Fruit fly (Drosophila melanogaster) whole organism, embryonic: ENCODE data around the gene CG14840.

ENCODE experiments used
- CG11085 ChIP-seq: fragments of 200-800 bp; sonication (Bioruptor generic); IDR thresholded peaks from 2 replicates; pipeline ENCODE4 v1.3.6; 2022; ENCODE audit warnings: missing biosample characterization, missing genetic modification characterization
- CG8478 ChIP-seq: fragments of >200 bp; optimal IDR thresholded peaks from 2 replicates; lab custom pipeline; 2018
- D19A ChIP-seq: fragments of 200-800 bp; optimal IDR thresholded peaks from 3 replicates; lab custom pipeline; 2019; ENCODE audit warnings: missing biosample characterization, mild to moderate bottlenecking, missing genetic modification characterization, moderate library complexity
- E2f2 ChIP-seq: fragments of 200-800 bp; sonication (Bioruptor generic); IDR thresholded peaks from 2 replicates; pipeline ENCODE4 v1.3.6; 2022; ENCODE audit warnings: missing biosample characterization, missing genetic modification characterization
- Lim3 ChIP-seq: fragments of 200-800 bp; sonication (Bioruptor generic); IDR thresholded peaks from 2 replicates; pipeline ENCODE4 v1.3.6; 2022; ENCODE audit warnings: missing biosample characterization, missing genetic modification characterization
- Sin3A ChIP-seq: fragments of >200 bp; optimal IDR thresholded peaks from 2 replicates; lab custom pipeline; 2018
- Sox102F ChIP-seq: fragments of 200-800 bp; sonication (Bioruptor generic); optimal IDR thresholded peaks from 2 replicates; lab custom pipeline; 2018; ENCODE audit warnings: missing biosample characterization, mild to moderate bottlenecking, missing genetic modification characterization, moderate library complexity
- Sry-β ChIP-seq: fragments of 200-800 bp; sonication (Bioruptor generic); optimal IDR thresholded peaks from 2 replicates; lab custom pipeline; 2018; ENCODE audit warnings: missing biosample characterization, mild to moderate bottlenecking, missing genetic modification characterization, moderate library complexity
- Tbp ChIP-seq: fragments of >200 bp; optimal IDR thresholded peaks from 2 replicates; lab custom pipeline; 2018; ENCODE audit warnings: missing biosample characterization, missing genetic modification characterization
- ato ChIP-seq: fragments of 200-800 bp; sonication (Bioruptor generic); IDR thresholded peaks from 2 replicates; pipeline ENCODE4 v1.3.6; 2022; ENCODE audit warnings: missing biosample characterization, missing genetic modification characterization; ENCODE audit not compliant: partially characterized antibody
- corto ChIP-seq: fragments of 200-800 bp; sonication (Bioruptor generic); optimal IDR thresholded peaks from 2 replicates; lab custom pipeline; 2016; ENCODE audit warnings: missing biosample characterization, mild to moderate bottlenecking, missing genetic modification characterization, moderate library complexity
- sens ChIP-seq: fragments of 200-800 bp; sonication (Bioruptor generic); peaks from one replicate; lab custom pipeline; 2016; ENCODE audit warnings: missing biosample characterization, missing genetic modification characterization
- sr ChIP-seq: fragments of 200-800 bp; sonication (Bioruptor generic); IDR thresholded peaks from 3 replicates; pipeline ENCODE4 v1.3.6; 2022; ENCODE audit warnings: missing biosample characterization, missing genetic modification characterization

DNA sequence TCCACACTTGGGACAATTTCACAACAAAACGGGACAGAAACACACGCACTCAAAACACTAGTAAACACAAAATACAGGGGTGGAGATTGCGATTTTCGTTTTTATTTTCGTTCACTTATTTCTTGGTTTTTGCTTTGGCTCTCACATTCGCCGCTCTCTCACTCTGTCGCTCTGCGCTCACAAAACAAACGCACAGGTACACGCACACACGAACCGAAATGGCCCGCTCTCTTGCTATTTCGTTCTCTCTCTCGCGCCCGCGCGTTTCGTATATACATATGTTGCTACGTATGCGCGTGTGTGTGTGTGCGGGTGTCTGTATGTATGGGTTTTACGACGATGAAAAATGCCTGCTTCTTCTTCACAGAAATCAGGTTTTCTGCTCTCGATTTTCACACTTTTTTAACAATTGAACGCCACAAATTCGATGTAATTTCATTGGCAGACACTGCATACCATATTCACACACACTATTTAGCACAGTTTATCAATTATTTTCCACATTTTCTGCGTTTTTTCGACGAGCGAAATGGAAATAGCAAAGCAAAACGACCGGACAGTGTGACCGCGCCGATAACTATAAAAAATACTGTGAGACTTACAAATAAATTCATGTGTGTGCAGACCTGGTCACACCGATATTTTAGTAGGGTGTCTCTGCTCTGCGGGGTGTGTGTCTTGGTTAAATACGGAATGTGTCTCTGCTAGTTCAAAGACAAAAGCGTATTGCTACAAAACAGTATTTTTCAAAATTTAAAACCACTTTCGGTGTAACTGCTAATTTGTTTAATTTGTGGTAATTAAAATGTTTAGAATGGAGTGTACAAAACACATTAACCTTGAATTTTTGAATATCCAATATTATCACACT lies 25.5 kb upstream of the CG14840 start, which contains the start of gene trx:
- TF ChIP-seq ato (GFP tag; lab: Robert Waterston, UW) (no peak), Sox102F (GFP tag; lab: Kevin White, UChicago) (no peak), Sry-β (GFP tag; lab: Kevin White, UChicago) (no peak), sr (GFP tag; lab: Robert Waterston, UW) (no peak), Lim3 (GFP tag; lab: Robert Waterston, UW) (no peak), corto (GFP tag; lab: Kevin White, UChicago) (no peak), Sin3A (lab: Kevin White, UChicago) (peak; percentile 80), sens (GFP tag; lab: Kevin White, UChicago) (peak; percentile 80), Tbp (GFP tag; lab: Kevin White, UChicago) (no peak), D19A (tag; lab: Kevin White, UChicago) (no peak), CG11085 (no peak), CG8478 (lab: Kevin White, UChicago) (peak; percentile 90), E2f2 (GFP tag; lab: Robert Waterston, UW) (no peak)
